Worm (Caenorhabditis elegans) whole organism, L1 larva: Measurements from ENCODE around the gene C25H3.3.

Experiments used
- C04F5.9 ChIP-seq: sonication (generic microtip); optimal IDR thresholded peaks from 2 replicates; lab custom pipeline; 2016; ENCODE audit warnings: missing genetic modification characterization, missing compliant biosample characterization
- C16A3.4 ChIP-seq: fragments of 150-350 bp; optimal IDR thresholded peaks from 2 replicates; lab custom pipeline; 2014; ENCODE audit warnings: missing biosample characterization, missing genetic modification characterization
- C34B4.2 ChIP-seq: sonication (generic microtip); optimal IDR thresholded peaks from 2 replicates; lab custom pipeline; 2017; ENCODE audit warnings: mild to moderate bottlenecking, missing genetic modification characterization, missing compliant biosample characterization
- F16B12.6 ChIP-seq: fragments of 150-350 bp; optimal IDR thresholded peaks from 2 replicates; lab custom pipeline; 2014; ENCODE audit warnings: missing biosample characterization, missing genetic modification characterization
- aha-1 ChIP-seq: fragments of 150-350 bp; optimal IDR thresholded peaks from 2 replicates; lab custom pipeline; 2014; ENCODE audit warnings: missing biosample characterization, missing genetic modification characterization
- alr-1 ChIP-seq: fragments of 200-800 bp; sonication (Bioruptor generic); optimal IDR thresholded peaks from 2 replicates; lab custom pipeline; 2018; ENCODE audit warnings: borderline replicate concordance, mild to moderate bottlenecking, missing genetic modification characterization, missing compliant biosample characterization
- ama-1 ChIP-seq: fragments of 150-350 bp; optimal IDR thresholded peaks from 2 replicates; lab custom pipeline; 2014
- blmp-1 ChIP-seq: fragments of 150-350 bp; optimal IDR thresholded peaks from 2 replicates; lab custom pipeline; 2014; ENCODE audit warnings: missing biosample characterization, missing genetic modification characterization
- ces-1 ChIP-seq: fragments of 150-350 bp; optimal IDR thresholded peaks from 2 replicates; lab custom pipeline; 2014; ENCODE audit warnings: missing biosample characterization, missing genetic modification reagents, missing genetic modification characterization
- efl-3 ChIP-seq: fragments of 200-800 bp; sonication (Bioruptor generic); optimal IDR thresholded peaks from 2 replicates; lab custom pipeline; 2018; ENCODE audit warnings: mild to moderate bottlenecking, missing genetic modification characterization, missing compliant biosample characterization
- egl-13 ChIP-seq: sonication (generic microtip); optimal IDR thresholded peaks from 2 replicates; lab custom pipeline; 2016; ENCODE audit warnings: missing genotype, missing genetic modification reagents, missing genetic modification characterization, missing compliant biosample characterization
- egl-27 ChIP-seq, 2 experiments: fragments of 150-350 bp in 1 of 2; sonication (generic microtip); optimal IDR thresholded peaks; 3 replicates each; lab custom pipeline; 2017 to 2018; ENCODE audit warnings: missing biosample characterization in 2 of 2, missing genetic modification characterization in 2 of 2, missing genetic modification reagents in 2 of 2
- elt-2 ChIP-seq: sonication (generic microtip); optimal IDR thresholded peaks from 2 replicates; lab custom pipeline; 2016; ENCODE audit warnings: missing genetic modification characterization, mild to moderate bottlenecking, inconsistent platforms, missing compliant biosample characterization, missing genetic modification reagents
- elt-3 ChIP-seq, 6 experiments: fragments of 150-350 bp in 1 of 6; sonication (generic microtip); optimal IDR thresholded peaks; 2 replicates each; lab custom pipeline; 2017 to 2018; ENCODE audit warnings: missing biosample characterization in 6 of 6, missing genetic modification characterization in 6 of 6, inconsistent platforms in 1 of 6
- fkh-10 ChIP-seq: sonication (generic microtip); optimal IDR thresholded peaks from 2 replicates; lab custom pipeline; 2017; ENCODE audit warnings: missing biosample characterization, missing genetic modification reagents, missing genetic modification characterization
- fos-1 ChIP-seq: fragments of 150-350 bp; optimal IDR thresholded peaks from 2 replicates; lab custom pipeline; 2014; ENCODE audit warnings: missing biosample characterization, missing genetic modification characterization
- hlh-17 ChIP-seq: fragments of 200-800 bp; sonication (Bioruptor generic); optimal IDR thresholded peaks from 2 replicates; lab custom pipeline; 2018; ENCODE audit warnings: missing genetic modification characterization, mild to moderate bottlenecking, missing compliant biosample characterization, moderate library complexity, borderline replicate concordance
- isw-1 ChIP-seq: fragments of 200-800 bp; sonication (Bioruptor generic); IDR thresholded peaks from 2 replicates; pipeline ENCODE4 v1.3.6; 2022; ENCODE audit warnings: missing genetic modification characterization, missing compliant biosample characterization
- lin-13 ChIP-seq: fragments of 150-350 bp; optimal IDR thresholded peaks from 2 replicates; lab custom pipeline; 2014; ENCODE audit warnings: missing biosample characterization, missing genetic modification reagents, missing genetic modification characterization
- lin-14 ChIP-seq: fragments of 200-800 bp; sonication (Bioruptor generic); optimal IDR thresholded peaks from 2 replicates; lab custom pipeline; 2018; ENCODE audit warnings: mild to moderate bottlenecking, missing genetic modification characterization, moderate library complexity, missing compliant biosample characterization
- lin-15B ChIP-seq: fragments of 150-350 bp; sonication (generic microtip); optimal IDR thresholded peaks from 3 replicates; lab custom pipeline; 2014; ENCODE audit warnings: missing biosample characterization, missing genetic modification characterization
- lin-35 ChIP-seq, 2 experiments: fragments of 150-350 bp; optimal IDR thresholded peaks; 2 replicates each; lab custom pipeline; 2014; ENCODE audit warnings: missing biosample characterization in 2 of 2, missing genetic modification characterization in 2 of 2, missing genetic modification reagents in 2 of 2
- lin-39 ChIP-seq: fragments of 150-350 bp; optimal IDR thresholded peaks from 2 replicates; lab custom pipeline; 2014; ENCODE audit warnings: missing biosample characterization, missing genetic modification reagents, missing genetic modification characterization
- lsy-2 ChIP-seq, 2 experiments: fragments of 150-350 bp; optimal IDR thresholded peaks; 2 replicates each; lab custom pipeline; 2014; ENCODE audit warnings: missing biosample characterization in 2 of 2, missing genetic modification characterization in 2 of 2
- mef-2 ChIP-seq: fragments of 150-350 bp; optimal IDR thresholded peaks from 2 replicates; lab custom pipeline; 2014; ENCODE audit warnings: missing biosample characterization, missing genetic modification characterization
- nhr-19 ChIP-seq: fragments of 200-800 bp; sonication (Bioruptor generic); conservative IDR thresholded peaks from 2 replicates; pipeline ENCODE4 v1.3.6; 2022; ENCODE audit warnings: missing genetic modification characterization, missing compliant biosample characterization
- nhr-20 ChIP-seq: sonication (generic microtip); optimal IDR thresholded peaks from 2 replicates; lab custom pipeline; 2016; ENCODE audit warnings: mild to moderate bottlenecking, missing genetic modification characterization, missing compliant biosample characterization
- nhr-237 ChIP-seq: fragments of 150-350 bp; optimal IDR thresholded peaks from 2 replicates; lab custom pipeline; 2014; ENCODE audit warnings: missing biosample characterization, missing genetic modification characterization
- nhr-28 ChIP-seq: fragments of 150-350 bp; optimal IDR thresholded peaks from 2 replicates; lab custom pipeline; 2014; ENCODE audit warnings: missing biosample characterization, missing genetic modification characterization
- nhr-47 ChIP-seq: sonication (generic microtip); optimal IDR thresholded peaks from 2 replicates; lab custom pipeline; 2016; ENCODE audit warnings: mild to moderate bottlenecking, missing genetic modification characterization, moderate library complexity, missing compliant biosample characterization
- nhr-71 ChIP-seq: sonication (generic microtip); optimal IDR thresholded peaks from 2 replicates; lab custom pipeline; 2016; ENCODE audit warnings: mild to moderate bottlenecking, missing genetic modification characterization, moderate library complexity, missing compliant biosample characterization
- nhr-76 ChIP-seq: sonication (generic microtip); optimal IDR thresholded peaks from 2 replicates; lab custom pipeline; 2017; ENCODE audit warnings: missing biosample characterization, missing genetic modification characterization
- nhr-90 ChIP-seq: sonication (generic microtip); optimal IDR thresholded peaks from 2 replicates; lab custom pipeline; 2016; ENCODE audit warnings: mild to moderate bottlenecking, missing genetic modification characterization, missing compliant biosample characterization; ENCODE audit not compliant: poor library complexity
- pag-3 ChIP-seq: sonication (generic microtip); optimal IDR thresholded peaks from 2 replicates; lab custom pipeline; 2017; ENCODE audit warnings: missing genetic modification characterization, mild to moderate bottlenecking, missing compliant biosample characterization, antibody characterized with exemption, borderline replicate concordance; ENCODE audit not compliant: insufficient read depth
- pqm-1 ChIP-seq: sonication (generic microtip); optimal IDR thresholded peaks from 3 replicates; lab custom pipeline; 2017; ENCODE audit warnings: missing biosample characterization, missing genetic modification characterization
- skn-1 ChIP-seq: fragments of 150-350 bp; optimal IDR thresholded peaks from 2 replicates; lab custom pipeline; 2014; ENCODE audit warnings: missing biosample characterization, missing genetic modification characterization
- snpc-4 ChIP-seq: fragments of 150-350 bp; optimal IDR thresholded peaks from 2 replicates; lab custom pipeline; 2014; ENCODE audit warnings: missing biosample characterization, missing genetic modification characterization
- snu-23 ChIP-seq: sonication (generic microtip); optimal IDR thresholded peaks from 2 replicates; lab custom pipeline; 2016; ENCODE audit warnings: missing genetic modification characterization, missing compliant biosample characterization
- sox-4 ChIP-seq: sonication (generic microtip); optimal IDR thresholded peaks from 2 replicates; lab custom pipeline; 2016; ENCODE audit warnings: missing genetic modification characterization, missing compliant biosample characterization
- sup-37 ChIP-seq: fragments of 200-800 bp; sonication (Bioruptor generic); optimal IDR thresholded peaks from 2 replicates; lab custom pipeline; 2018; ENCODE audit warnings: mild to moderate bottlenecking, missing genetic modification characterization, missing compliant biosample characterization
- tlp-1 ChIP-seq: fragments of 150-350 bp; optimal IDR thresholded peaks from 2 replicates; lab custom pipeline; 2014; ENCODE audit warnings: missing biosample characterization, missing genetic modification characterization
- unc-130 ChIP-seq: fragments of 150-350 bp; optimal IDR thresholded peaks from 2 replicates; lab custom pipeline; 2017; ENCODE audit warnings: missing biosample characterization, missing genetic modification characterization, inconsistent platforms
- unc-30 ChIP-seq: sonication (generic microtip); optimal IDR thresholded peaks from 2 replicates; lab custom pipeline; 2017; ENCODE audit warnings: missing biosample characterization, missing genetic modification characterization
- unc-62 ChIP-seq: fragments of 150-350 bp; optimal IDR thresholded peaks from 2 replicates; lab custom pipeline; 2014; ENCODE audit warnings: missing biosample characterization, missing genetic modification reagents, missing genetic modification characterization
- unc-86 ChIP-seq: sonication (generic microtip); optimal IDR thresholded peaks from 2 replicates; lab custom pipeline; 2016; ENCODE audit warnings: missing genetic modification characterization, missing compliant biosample characterization
- vab-15 ChIP-seq: sonication (generic microtip); optimal IDR thresholded peaks from 2 replicates; lab custom pipeline; 2017; ENCODE audit warnings: missing genotype, mild to moderate bottlenecking, missing genetic modification characterization, missing compliant biosample characterization
- xbp-1 ChIP-seq: sonication (generic microtip); optimal IDR thresholded peaks from 2 replicates; lab custom pipeline; 2016; ENCODE audit warnings: missing genetic modification characterization, missing compliant biosample characterization

Gene C25H3.3

DNA sequence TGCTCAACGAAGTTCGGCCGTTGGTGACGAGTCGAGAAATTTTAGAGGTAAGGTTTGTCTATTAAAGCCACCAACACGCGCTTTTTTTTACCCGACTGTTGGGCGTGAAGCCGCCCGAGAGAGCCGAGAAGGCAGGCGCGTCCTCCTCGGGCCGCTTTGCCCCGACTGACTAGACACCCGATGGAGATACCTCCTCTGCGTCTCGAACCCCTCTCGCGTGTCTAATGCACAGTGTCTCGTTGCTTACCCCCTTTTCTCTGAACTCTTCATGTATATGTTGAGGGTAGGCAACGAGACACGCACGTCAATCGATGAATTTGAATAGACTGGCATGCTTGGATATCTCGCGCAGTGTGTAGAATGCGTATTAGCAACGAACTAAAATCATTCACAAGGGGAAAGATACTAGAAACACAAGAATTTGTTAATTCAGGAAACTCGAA is 32.2 kb upstream of the C25H3.3 start (continued):
- peak; percentile 60 for TF ChIP-seq skn-1 (tag; lab: Kevin White, UChicago)
- no peak for TF ChIP-seq lin-39 (tag; lab: Kevin White, UChicago)
- TF ChIP-seq mef-2 (tag; lab: Kevin White, UChicago): peak; percentile 76
- TF ChIP-seq pqm-1: peak; percentile 41
- no peak for TF ChIP-seq unc-62 (GFP tag; lab: Kevin White, UChicago)
- peak; percentile 58 for TF ChIP-seq snpc-4
- peak; percentile 82 for TF ChIP-seq nhr-90 (tag; lab: Kevin White, UChicago)
- peak; percentile 66 for TF ChIP-seq fkh-10 (GFP tag; lab: Kevin White, UChicago)
- peak; percentile 85 for TF ChIP-seq C16A3.4 (tag; lab: Kevin White, UChicago)
- no peak for TF ChIP-seq tlp-1 (tag; lab: Kevin White, UChicago)
- peak; percentile 78 for TF ChIP-seq egl-13
- no peak for TF ChIP-seq nhr-28 (tag; lab: Kevin White, UChicago)
- peak; percentile 31 for TF ChIP-seq F16B12.6 (tag; lab: Kevin White, UChicago)
- TF ChIP-seq efl-3: no peak
- no peak for TF ChIP-seq alr-1
- no peak for TF ChIP-seq unc-30
- TF ChIP-seq xbp-1 (tag; lab: Kevin White, UChicago): peak; percentile 82
- TF ChIP-seq nhr-47 (tag; lab: Kevin White, UChicago): peak; percentile 85
- TF ChIP-seq nhr-76: peak; percentile 36
- no peak for TF ChIP-seq pag-3 (tag; lab: Kevin White, UChicago)
- TF ChIP-seq sox-4: peak; percentile 48
- no peak for TF ChIP-seq vab-15 (tag; lab: Kevin White, UChicago)
- TF ChIP-seq egl-27 (tag; optimal IDR thresholded peaks at IDR 0.05; lab: Kevin White, UChicago): peak in 1 of 2 experiments; percentile 2
- TF ChIP-seq nhr-237 (tag; lab: Kevin White, UChicago): peak; percentile 47
- peak; percentile 84 for TF ChIP-seq fos-1
- TF ChIP-seq nhr-71 (tag; lab: Kevin White, UChicago): peak; percentile 93
- TF ChIP-seq unc-86: peak; percentile 83
- TF ChIP-seq hlh-17 (GFP tag; lab: Kevin White, UChicago): no peak
- TF ChIP-seq nhr-19 (GFP tag; lab: Robert Waterston, UW): peak; percentile 84
- no peak for TF ChIP-seq aha-1
- TF ChIP-seq ama-1 (lab: Kevin White, UChicago): peak; percentile 99
- no peak for TF ChIP-seq C04F5.9 (tag; lab: Kevin White, UChicago)
- peak; percentile 75 for TF ChIP-seq isw-1 (GFP tag; lab: Robert Waterston, UW)
- TF ChIP-seq lin-13: peak; percentile 73
- peak in 1 of 6 experiments; percentile 43 for TF ChIP-seq elt-3 (tag; optimal IDR thresholded peaks at IDR 0.05; lab: Kevin White, UChicago)
- peak; percentile 80 for TF ChIP-seq elt-2 (tag; lab: Kevin White, UChicago)
- TF ChIP-seq lin-15B (tag; lab: Kevin White, UChicago): no peak
- peak; percentile 67 for TF ChIP-seq ces-1
- no peak for TF ChIP-seq sup-37

DNA sequence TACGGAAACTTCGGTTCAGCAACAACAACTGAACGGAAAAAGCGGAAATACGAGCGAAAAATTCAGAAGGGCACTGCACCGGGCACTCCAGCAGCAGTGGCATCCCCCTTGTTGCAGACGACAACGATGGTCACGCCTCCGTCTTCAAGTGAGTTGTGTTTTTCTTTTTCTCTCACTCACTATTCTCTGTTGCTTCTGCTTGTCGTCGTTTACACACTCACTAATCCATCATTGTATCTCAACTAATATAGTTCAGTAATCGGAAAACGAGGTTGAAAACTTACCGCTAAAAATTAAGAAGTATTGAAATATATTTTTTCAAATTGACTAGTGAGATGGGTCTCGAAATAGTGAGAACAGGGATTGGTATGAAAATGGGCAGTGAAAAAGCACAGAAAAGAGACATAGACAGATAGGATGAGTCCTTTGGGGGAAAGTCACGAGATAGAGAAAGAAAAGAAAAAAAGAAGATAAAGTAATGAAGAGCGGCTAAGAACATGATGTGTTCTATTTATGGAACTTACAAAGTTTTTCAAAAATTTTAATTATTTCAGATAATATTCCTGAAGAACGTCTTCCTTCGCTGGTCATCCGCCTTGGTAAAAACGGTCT is 30.7 kb upstream of the C25H3.3 start:
- no peak for TF ChIP-seq snpc-4
- no peak for TF ChIP-seq ces-1
- peak; percentile 20 to 29 for TF ChIP-seq lsy-2 (tag; optimal IDR thresholded peaks at IDR 0.05; lab: Kevin White, UChicago)
- TF ChIP-seq nhr-20 (tag; lab: Kevin White, UChicago): peak; percentile 0
- TF ChIP-seq pag-3 (tag; lab: Kevin White, UChicago): no peak
- peak in 1 of 2 experiments; percentile 6 for TF ChIP-seq lin-35 (GFP tag; optimal IDR thresholded peaks at IDR 0.05; lab: Kevin White, UChicago)
- TF ChIP-seq nhr-71 (tag; lab: Kevin White, UChicago): peak; percentile 43
- TF ChIP-seq F16B12.6 (tag; lab: Kevin White, UChicago): no peak
- TF ChIP-seq elt-3 (tag; optimal IDR thresholded peaks at IDR 0.05; lab: Kevin White, UChicago): peak in 1 of 6 experiments; percentile 31
- no peak for TF ChIP-seq unc-130 (tag; lab: Kevin White, UChicago)
- peak; percentile 55 for TF ChIP-seq lin-14 (GFP tag; lab: Kevin White, UChicago)
- peak; percentile 24 for TF ChIP-seq nhr-47 (tag; lab: Kevin White, UChicago)
- TF ChIP-seq blmp-1 (tag; lab: Kevin White, UChicago): peak; percentile 59
- TF ChIP-seq mef-2 (tag; lab: Kevin White, UChicago): peak; percentile 48
- peak; percentile 2 for TF ChIP-seq xbp-1 (tag; lab: Kevin White, UChicago)
- TF ChIP-seq snu-23 (GFP tag; lab: Kevin White, UChicago): peak; percentile 41
- TF ChIP-seq C34B4.2 (tag; lab: Kevin White, UChicago): no peak
